Worm (Caenorhabditis elegans) whole organism, mixed stage, embryonic: Measurements from ENCODE around the gene ptl-1.

Experiments
- M03D4.4 ChIP-seq: sonication (generic microtip); optimal IDR thresholded peaks from 2 replicates; lab custom pipeline; 2017; ENCODE audit warnings: mild to moderate bottlenecking, missing genetic modification characterization, missing compliant biosample characterization
- blmp-1 ChIP-seq: fragments of 150-350 bp; optimal IDR thresholded peaks from 2 replicates; lab custom pipeline; 2014; ENCODE audit warnings: missing biosample characterization, missing genetic modification characterization
- elt-3 ChIP-seq: fragments of 150-350 bp; optimal IDR thresholded peaks from 2 replicates; lab custom pipeline; 2014; ENCODE audit warnings: missing biosample characterization, missing genetic modification characterization
- flh-1 ChIP-seq: fragments of 200-800 bp; sonication (Bioruptor generic); optimal IDR thresholded peaks from 2 replicates; lab custom pipeline; 2018; ENCODE audit warnings: mild to moderate bottlenecking, missing genetic modification characterization, moderate library complexity, missing compliant biosample characterization
- hlh-1 ChIP-seq: fragments of 150-350 bp; optimal IDR thresholded peaks from 2 replicates; lab custom pipeline; 2014; ENCODE audit warnings: missing biosample characterization, missing genetic modification reagents, missing genetic modification characterization
- lsy-2 ChIP-seq: fragments of 150-350 bp; optimal IDR thresholded peaks from 2 replicates; lab custom pipeline; 2014; ENCODE audit warnings: missing biosample characterization, missing genetic modification characterization
- mep-1 ChIP-seq: fragments of 150-350 bp; optimal IDR thresholded peaks from 2 replicates; lab custom pipeline; 2017; ENCODE audit warnings: missing biosample characterization, missing genetic modification reagents, missing genetic modification characterization, inconsistent platforms
- nhr-237 ChIP-seq: fragments of 150-350 bp; optimal IDR thresholded peaks from 2 replicates; lab custom pipeline; 2014; ENCODE audit warnings: missing biosample characterization, missing genetic modification characterization
- nhr-28 ChIP-seq: fragments of 150-350 bp; optimal IDR thresholded peaks from 2 replicates; lab custom pipeline; 2014; ENCODE audit warnings: missing biosample characterization, missing genetic modification characterization
- nhr-76 ChIP-seq: sonication (generic microtip); optimal IDR thresholded peaks from 2 replicates; lab custom pipeline; 2017; ENCODE audit warnings: missing biosample characterization, missing genetic modification characterization
- pha-4 ChIP-seq: fragments of 150-350 bp; optimal IDR thresholded peaks from 2 replicates; lab custom pipeline; 2018; ENCODE audit warnings: missing biosample characterization, missing genetic modification reagents, missing genetic modification characterization
- snpc-4 ChIP-seq: fragments of 150-350 bp; optimal IDR thresholded peaks from 2 replicates; lab custom pipeline; 2014; ENCODE audit warnings: missing biosample characterization, missing genetic modification characterization
- unc-39 ChIP-seq: fragments of 150-350 bp; optimal IDR thresholded peaks from 2 replicates; lab custom pipeline; 2014; ENCODE audit warnings: missing biosample characterization, missing genetic modification characterization
- unc-62 ChIP-seq: fragments of 150-350 bp; optimal IDR thresholded peaks from 2 replicates; lab custom pipeline; 2014; ENCODE audit warnings: missing biosample characterization, missing genetic modification reagents, missing genetic modification characterization

DNA sequence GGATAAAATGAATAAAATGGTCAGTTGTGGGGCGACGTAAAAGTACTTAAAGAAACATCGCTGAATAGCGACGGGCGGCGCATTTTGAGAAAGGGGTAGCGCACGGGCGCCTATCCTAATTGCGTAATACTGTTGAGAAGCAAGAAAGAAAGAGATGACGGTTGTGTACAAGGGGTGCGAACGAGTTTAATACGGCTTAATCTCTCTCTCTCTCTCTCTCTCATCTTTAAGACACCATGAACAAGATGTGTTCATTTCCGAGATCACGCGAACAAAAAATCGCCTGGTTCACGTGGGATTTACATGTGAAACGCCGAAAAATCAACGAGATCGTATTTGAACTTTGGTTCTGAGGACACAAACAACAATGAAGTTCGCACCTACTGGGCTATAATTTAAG, 5.3 kb upstream of the ptl-1 start:
- TF ChIP-seq mep-1 (tag; lab: Kevin White, UChicago) = no peak
- no peak for TF ChIP-seq pha-4 (tag; lab: Kevin White, UChicago)
- no peak for TF ChIP-seq nhr-76
- no peak for TF ChIP-seq unc-62
- TF ChIP-seq nhr-28 (tag; lab: Kevin White, UChicago) = no peak
- TF ChIP-seq hlh-1 = no peak
- no peak for TF ChIP-seq M03D4.4 (tag; lab: Kevin White, UChicago)
- no peak for TF ChIP-seq elt-3 (tag; lab: Kevin White, UChicago)
- no peak for TF ChIP-seq lsy-2
- no peak for TF ChIP-seq unc-39 (tag; lab: Kevin White, UChicago)
- no peak for TF ChIP-seq nhr-237 (tag; lab: Kevin White, UChicago)
- TF ChIP-seq blmp-1 (tag; lab: Kevin White, UChicago) = no peak
- no peak for TF ChIP-seq snpc-4 (tag; lab: Kevin White, UChicago)
- no peak for TF ChIP-seq flh-1
